Fruit fly (Drosophila melanogaster) whole organism, embryonic: ENCODE data around the gene RpL35.
A peak's percentile ranks its signal among the peaks of the same experiment; 100 is the strongest.

ENCODE experiments used
- Atf6 ChIP-seq: fragments of 200-800 bp; sonication (Bioruptor generic); IDR thresholded peaks from 2 replicates; pipeline ENCODE4 v1.3.6; 2022; ENCODE audit warnings: missing biosample characterization, missing genetic modification characterization
- CG11560 ChIP-seq: fragments of 200-800 bp; sonication (Bioruptor generic); IDR thresholded peaks from 3 replicates; pipeline ENCODE4 v1.3.6; 2022; ENCODE audit warnings: missing biosample characterization, missing genetic modification characterization
- CG11723 ChIP-seq: fragments of 200-800 bp; sonication (Bioruptor generic); optimal IDR thresholded peaks from 2 replicates; lab custom pipeline; 2017; ENCODE audit warnings: missing biosample characterization, mild to moderate bottlenecking, missing genetic modification characterization
- CG12155 ChIP-seq: fragments of 200-800 bp; sonication (Bioruptor generic); optimal IDR thresholded peaks from 3 replicates; lab custom pipeline; 2016; ENCODE audit warnings: missing biosample characterization, missing genetic modification characterization
- CG14050 ChIP-seq: fragments of 200-800 bp; sonication (Bioruptor generic); IDR thresholded peaks from 3 replicates; pipeline ENCODE4 v1.3.6; 2022; ENCODE audit warnings: missing biosample characterization, missing genetic modification characterization
- CG14965 ChIP-seq: fragments of 200-800 bp; sonication (Bioruptor generic); optimal IDR thresholded peaks from 2 replicates; lab custom pipeline; 2016; ENCODE audit warnings: missing biosample characterization, missing genetic modification characterization, borderline replicate concordance
- CG15601 ChIP-seq: fragments of 200-800 bp; sonication (Bioruptor generic); optimal IDR thresholded peaks from 3 replicates; lab custom pipeline; 2019; ENCODE audit warnings: missing biosample characterization, mild to moderate bottlenecking, missing genetic modification characterization, moderate library complexity
- CG16815 ChIP-seq: fragments of 200-800 bp; sonication (Bioruptor generic); optimal IDR thresholded peaks from 3 replicates; lab custom pipeline; 2017; ENCODE audit warnings: missing biosample characterization, mild to moderate bottlenecking, missing genetic modification characterization
- CG17361 ChIP-seq: fragments of 200-800 bp; sonication (Bioruptor generic); IDR thresholded peaks from 3 replicates; pipeline ENCODE4 v1.3.6; 2022; ENCODE audit warnings: missing biosample characterization, missing genetic modification characterization
- CG17802 ChIP-seq: fragments of 200-800 bp; sonication (Bioruptor generic); optimal IDR thresholded peaks from 2 replicates; lab custom pipeline; 2018; ENCODE audit warnings: missing biosample characterization, mild to moderate bottlenecking, missing genetic modification characterization, moderate library complexity
- CG3847 ChIP-seq: fragments of 200-800 bp; sonication (Bioruptor generic); IDR thresholded peaks from 2 replicates; pipeline ENCODE4 v1.3.6; 2022; ENCODE audit warnings: missing biosample characterization, missing genetic modification characterization
- CG3995 ChIP-seq: fragments of 200-800 bp; sonication (Bioruptor generic); optimal IDR thresholded peaks from 3 replicates; lab custom pipeline; 2016; ENCODE audit warnings: missing biosample characterization, missing genetic modification characterization
- Dbx ChIP-seq: fragments of 200-800 bp; sonication (Bioruptor generic); IDR thresholded peaks from 3 replicates; pipeline ENCODE4 v1.3.6; 2022; ENCODE audit warnings: missing biosample characterization, missing genetic modification characterization
- Ets97D ChIP-seq: fragments of 200-800 bp; sonication (Bioruptor generic); optimal IDR thresholded peaks from 3 replicates; lab custom pipeline; 2016; ENCODE audit warnings: missing biosample characterization, missing genetic modification characterization
- Fer1 ChIP-seq: fragments of 200-800 bp; sonication (Bioruptor generic); optimal IDR thresholded peaks from 2 replicates; lab custom pipeline; 2017; ENCODE audit warnings: missing biosample characterization, mild to moderate bottlenecking, missing genetic modification characterization
- Gug ChIP-seq: fragments of 200-800 bp; sonication (Bioruptor generic); IDR thresholded peaks from 4 replicates; pipeline ENCODE4 v1.3.6; 2022; ENCODE audit warnings: missing biosample characterization, missing genetic modification characterization
- H2.0 ChIP-seq: fragments of 200-800 bp; sonication (Bioruptor generic); IDR thresholded peaks from 2 replicates; pipeline ENCODE4 v1.3.6; 2022; ENCODE audit warnings: missing biosample characterization, missing genetic modification characterization
- HHEX ChIP-seq: fragments of 200-800 bp; sonication (Bioruptor generic); optimal IDR thresholded peaks from 3 replicates; lab custom pipeline; 2017; ENCODE audit warnings: missing biosample characterization, mild to moderate bottlenecking, missing genetic modification characterization, missing genetic modification reagents
- HLH4C ChIP-seq: fragments of 200-800 bp; sonication (Bioruptor generic); IDR thresholded peaks from 3 replicates; pipeline ENCODE4 v1.3.6; 2022; ENCODE audit warnings: missing biosample characterization, missing genetic modification characterization; ENCODE audit not compliant: partially characterized antibody
- HLH54F ChIP-seq: fragments of 200-800 bp; sonication (Bioruptor generic); optimal IDR thresholded peaks from 3 replicates; lab custom pipeline; 2016; ENCODE audit warnings: missing biosample characterization, missing genetic modification characterization
- Hsf ChIP-seq: fragments of 200-800 bp; sonication (Bioruptor generic); optimal IDR thresholded peaks from 3 replicates; lab custom pipeline; 2016; ENCODE audit warnings: missing biosample characterization, missing genetic modification characterization
- MBD-R2 ChIP-seq: fragments of 200-800 bp; sonication (Bioruptor generic); IDR thresholded peaks from 2 replicates; pipeline ENCODE4 v1.3.6; 2022; ENCODE audit warnings: missing biosample characterization, missing genetic modification characterization
- Nf-YB ChIP-seq: fragments of 200-800 bp; sonication (Bioruptor generic); optimal IDR thresholded peaks from 3 replicates; lab custom pipeline; 2019; ENCODE audit warnings: missing biosample characterization, mild to moderate bottlenecking, missing genetic modification characterization, moderate library complexity
- Pdp1 ChIP-seq, 2 experiments: fragments of 200-800 bp; sonication (Bioruptor generic); optimal IDR thresholded peaks; 3 replicates each; lab custom pipeline; 2016; ENCODE audit warnings: missing biosample characterization in 2 of 2, missing genetic modification characterization in 2 of 2, mild to moderate bottlenecking in 1 of 2, moderate library complexity in 1 of 2
- Sry-δ ChIP-seq: fragments of 200-800 bp; sonication (Bioruptor generic); optimal IDR thresholded peaks from 2 replicates; lab custom pipeline; 2016; ENCODE audit warnings: missing biosample characterization, missing genetic modification characterization
- Trl ChIP-seq, 3 experiments: fragments of >200 bp in 2 of 3; fragments of 200-800 bp in 1 of 3; sonication (Bioruptor generic) in 1 of 3; optimal IDR thresholded peaks; 2 replicates in 1 of 3; 3 replicates in 2 of 3; lab custom pipeline; 2016 to 2017; ENCODE audit warnings: missing biosample characterization in 1 of 3, missing genetic modification characterization in 1 of 3
- Xbp1 ChIP-seq: fragments of 200-800 bp; sonication (Bioruptor generic); optimal IDR thresholded peaks from 3 replicates; lab custom pipeline; 2016; ENCODE audit warnings: missing biosample characterization, mild to moderate bottlenecking, missing genetic modification characterization
- bcd ChIP-seq: fragments of 200-800 bp; sonication (Bioruptor generic); optimal IDR thresholded peaks from 2 replicates; lab custom pipeline; 2017; ENCODE audit warnings: missing biosample characterization, mild to moderate bottlenecking, missing genetic modification characterization
- cg ChIP-seq: fragments of 200-800 bp; sonication (Bioruptor generic); optimal IDR thresholded peaks from 3 replicates; lab custom pipeline; 2019; ENCODE audit warnings: missing biosample characterization, mild to moderate bottlenecking, missing genetic modification characterization, moderate library complexity
- chm ChIP-seq: fragments of 200-800 bp; sonication (Bioruptor generic); IDR thresholded peaks from 2 replicates; pipeline ENCODE4 v1.3.6; 2022; ENCODE audit warnings: missing biosample characterization, missing genetic modification characterization
- dpn ChIP-seq, 2 experiments: fragments of 200-800 bp; sonication (Bioruptor generic); optimal IDR thresholded peaks; 3 replicates each; lab custom pipeline; 2016; ENCODE audit warnings: missing biosample characterization in 2 of 2, missing genetic modification characterization in 2 of 2
- dysf ChIP-seq: fragments of 200-800 bp; sonication (Bioruptor generic); IDR thresholded peaks from 3 replicates; pipeline ENCODE4 v1.3.6; 2022; ENCODE audit warnings: missing biosample characterization, missing genetic modification characterization
- gro ChIP-seq: fragments of 200-800 bp; sonication (Bioruptor generic); optimal IDR thresholded peaks from 2 replicates; lab custom pipeline; 2016; ENCODE audit warnings: missing biosample characterization, missing genetic modification characterization
- hkb ChIP-seq, 2 experiments: fragments of 200-800 bp in 1 of 2; fragments of >200 bp in 1 of 2; sonication (Bioruptor generic) in 1 of 2; IDR thresholded peaks in 1 of 2; optimal IDR thresholded peaks in 1 of 2; 2 replicates each; pipeline versions ENCODE4 v1.3.6 to Lab custom; 2017 to 2022; ENCODE audit warnings: missing biosample characterization in 1 of 2, missing genetic modification characterization in 1 of 2
- hth ChIP-seq: fragments of >200 bp; optimal IDR thresholded peaks from 2 replicates; lab custom pipeline; 2017; ENCODE audit warnings: inconsistent platforms
- inv ChIP-seq: fragments of 200-800 bp; sonication (Bioruptor generic); IDR thresholded peaks from 2 replicates; pipeline ENCODE4 v1.3.6; 2022; ENCODE audit warnings: missing biosample characterization, missing genetic modification characterization; ENCODE audit not compliant: partially characterized antibody
- jumu ChIP-seq: fragments of 200-800 bp; sonication (Bioruptor generic); optimal IDR thresholded peaks from 3 replicates; lab custom pipeline; 2016; ENCODE audit warnings: missing biosample characterization, missing genetic modification characterization
- kni ChIP-seq: fragments of 200-800 bp; sonication (Bioruptor generic); optimal IDR thresholded peaks from 3 replicates; lab custom pipeline; 2017; ENCODE audit warnings: mild to moderate bottlenecking, missing biosample characterization, missing genetic modification reagents, missing genetic modification characterization
- lab ChIP-seq: fragments of 200-800 bp; sonication (Bioruptor generic); optimal IDR thresholded peaks from 3 replicates; lab custom pipeline; 2017; ENCODE audit warnings: missing biosample characterization, missing genetic modification characterization, mild to moderate bottlenecking, moderate library complexity, missing genetic modification reagents
- nerfin-2 ChIP-seq: fragments of 200-800 bp; sonication (Bioruptor generic); IDR thresholded peaks from 2 replicates; pipeline ENCODE4 v1.3.6; 2022; ENCODE audit warnings: missing biosample characterization, missing genetic modification characterization; ENCODE audit not compliant: partially characterized antibody
- nom ChIP-seq: fragments of 200-800 bp; sonication (Bioruptor generic); optimal IDR thresholded peaks from 2 replicates; lab custom pipeline; 2017; ENCODE audit warnings: missing biosample characterization, missing genetic modification characterization, mild to moderate bottlenecking, moderate library complexity, missing genetic modification reagents
- pnt ChIP-seq: fragments of 200-800 bp; sonication (Bioruptor generic); optimal IDR thresholded peaks from 3 replicates; lab custom pipeline; 2016; ENCODE audit warnings: missing biosample characterization, missing genetic modification characterization
- prd ChIP-seq, 3 experiments: fragments of >200 bp in 2 of 3; fragments of 200-800 bp in 1 of 3; sonication (Bioruptor generic) in 1 of 3; optimal IDR thresholded peaks in 2 of 3; IDR thresholded peaks in 1 of 3; 2 replicates in 2 of 3; 3 replicates in 1 of 3; pipeline versions ENCODE4 v1.3.6 to Lab custom; 2017 to 2022; ENCODE audit warnings: missing biosample characterization in 1 of 3, missing genetic modification characterization in 1 of 3
- seq ChIP-seq: fragments of 200-800 bp; sonication (Bioruptor generic); IDR thresholded peaks from 2 replicates; pipeline ENCODE4 v1.3.6; 2022; ENCODE audit warnings: missing biosample characterization, missing genetic modification characterization
- slbo ChIP-seq: fragments of 200-800 bp; sonication (Bioruptor generic); IDR thresholded peaks from 2 replicates; pipeline ENCODE4 v1.3.6; 2022; ENCODE audit warnings: missing biosample characterization, missing genetic modification characterization
- sr ChIP-seq: fragments of 200-800 bp; sonication (Bioruptor generic); IDR thresholded peaks from 3 replicates; pipeline ENCODE4 v1.3.6; 2022; ENCODE audit warnings: missing biosample characterization, missing genetic modification characterization
- sug ChIP-seq: fragments of 200-800 bp; optimal IDR thresholded peaks from 2 replicates; lab custom pipeline; 2019; ENCODE audit warnings: missing biosample characterization, mild to moderate bottlenecking, missing genetic modification characterization, moderate library complexity
- toy ChIP-seq: fragments of 200-800 bp; sonication (Bioruptor generic); IDR thresholded peaks from 2 replicates; pipeline ENCODE4 v1.3.6; 2022; ENCODE audit warnings: missing biosample characterization, missing genetic modification characterization

Gene RpL35

dm6 chrX:5671537-5672029 lies 618 bp upstream of the RpL35 start, which contains the start of gene Rab18 (continued):
- TF ChIP-seq Xbp1 (GFP tag; lab: Kevin White, UChicago) (peak; percentile 59), CG16815 (GFP tag; lab: Kevin White, UChicago) (no peak), hkb (optimal IDR thresholded peaks at IDR 0.05; lab: Kevin White, UChicago) (no peak), hkb (GFP tag; IDR thresholded peaks at IDR 0.05; lab: Robert Waterston, UW) (peak; percentile 29; the same call in 1 of the 2 replicates), Ets97D (GFP tag; lab: Kevin White, UChicago) (peak; percentile 23), nom (GFP tag; lab: Kevin White, UChicago) (peak; percentile 79), CG11723 (GFP tag; lab: Kevin White, UChicago) (no peak), lab (GFP tag; lab: Kevin White, UChicago) (peak; percentile 22), CG11560 (tag; lab: Robert Waterston, UW) (no peak), MBD-R2 (GFP tag; lab: Robert Waterston, UW) (peak; percentile 83), hth (lab: Kevin White, UChicago) (no peak), CG17361 (GFP tag; lab: Robert Waterston, UW) (peak; percentile 9; the same call in 1 of the 3 replicates), sug (peak; percentile 16), Gug (GFP tag; lab: Robert Waterston, UW) (peak; percentile 70; the same call in 3 of the 4 replicates), jumu (GFP tag; lab: Kevin White, UChicago) (no peak), Nf-YB (GFP tag; lab: Kevin White, UChicago) (no peak), seq (GFP tag; lab: Robert Waterston, UW) (no peak), kni (GFP tag; lab: Kevin White, UChicago) (peak; percentile 55), chm (0 out of 2 replicates have a peak, but pooled peaks have one; percentile 12), HHEX (GFP tag; lab: Kevin White, UChicago) (no peak), CG3995 (GFP tag; lab: Kevin White, UChicago) (peak; percentile 82), CG14965 (no peak), H2.0 (GFP tag; lab: Robert Waterston, UW) (peak; percentile 13; the same call in 1 of the 2 replicates), toy (GFP tag; lab: Robert Waterston, UW) (no peak), Sry-δ (GFP tag; lab: Kevin White, UChicago) (peak; percentile 87), cg (GFP tag; lab: Kevin White, UChicago) (no peak), gro (GFP tag; lab: Kevin White, UChicago) (no peak), CG17802 (tag; lab: Kevin White, UChicago) (no peak), dysf (GFP tag; lab: Robert Waterston, UW) (0 out of 3 replicates have a peak, but pooled peaks have one; percentile 33), Trl (optimal IDR thresholded peaks at IDR 0.05; lab: Kevin White, UChicago) (no peak), Trl (GFP tag; optimal IDR thresholded peaks at IDR 0.05; lab: Kevin White, UChicago) (peak; percentile 43), HLH4C (peak; percentile 35; the same call in 1 of the 3 replicates), CG14050 (no peak), Dbx (peak; percentile 55; the same call in 1 of the 3 replicates), sr (GFP tag; lab: Robert Waterston, UW) (no peak), CG12155 (GFP tag; lab: Kevin White, UChicago) (peak; percentile 34), slbo (GFP tag; lab: Robert Waterston, UW) (peak; percentile 77), Fer1 (no peak), nerfin-2 (GFP tag; lab: Robert Waterston, UW) (no peak), Atf6 (GFP tag; lab: Robert Waterston, UW) (no peak), Hsf (GFP tag; lab: Kevin White, UChicago) (peak; percentile 27), bcd (GFP tag; lab: Kevin White, UChicago) (no peak), pnt (peak; percentile 49), prd (optimal IDR thresholded peaks at IDR 0.05; lab: Kevin White, UChicago) (no peak), prd (GFP tag; IDR thresholded peaks at IDR 0.05; lab: Robert Waterston, UW) (peak; percentile 63; the same call in 1 of the 3 replicates), CG15601 (no peak), HLH54F (GFP tag; lab: Kevin White, UChicago) (peak; percentile 46), Pdp1 (GFP tag; optimal IDR thresholded peaks at IDR 0.05; lab: Kevin White, UChicago) (peak; percentile 30 to 64), inv (GFP tag; lab: Robert Waterston, UW) (peak; percentile 20; the same call in 1 of the 2 replicates), dpn (GFP tag; optimal IDR thresholded peaks at IDR 0.05; lab: Kevin White, UChicago) (peak; percentile 3 to 35), CG3847 (GFP tag; lab: Robert Waterston, UW) (peak; percentile 67)
